Worm (Caenorhabditis elegans) whole organism, young adult: Measurements from ENCODE around the gene C33D3.5.

ENCODE experiments used
- B0019.2 ChIP-seq: fragments of 200-800 bp; sonication (Bioruptor generic); conservative IDR thresholded peaks from 2 replicates; pipeline ENCODE4 v1.3.6; 2022; ENCODE audit warnings: missing genetic modification reagents, missing genetic modification characterization, missing compliant biosample characterization
- B0261.1 ChIP-seq: sonication (generic microtip); optimal IDR thresholded peaks from 2 replicates; lab custom pipeline; 2016; ENCODE audit warnings: mild to moderate bottlenecking, missing genetic modification characterization, moderate library complexity, missing compliant biosample characterization
- F23B12.7 ChIP-seq: sonication (generic microtip); optimal IDR thresholded peaks from 2 replicates; lab custom pipeline; 2017; ENCODE audit warnings: missing genetic modification characterization, mild to moderate bottlenecking, missing compliant biosample characterization, antibody characterized with exemption, moderate library complexity; ENCODE audit not compliant: insufficient read depth
- F37B4.10 ChIP-seq: fragments of 200-800 bp; sonication (Bioruptor generic); IDR thresholded peaks from 2 replicates; pipeline ENCODE4 v1.3.6; 2022; ENCODE audit warnings: missing genetic modification characterization, missing compliant biosample characterization
- F39B2.1 ChIP-seq: fragments of 200-800 bp; sonication (Bioruptor generic); IDR thresholded peaks from 2 replicates; pipeline ENCODE4 v1.3.6; 2022; ENCODE audit warnings: missing genetic modification reagents, missing genetic modification characterization, missing compliant biosample characterization
- F52B5.7 ChIP-seq: sonication (generic microtip); optimal IDR thresholded peaks from 2 replicates; lab custom pipeline; 2016; ENCODE audit warnings: mild to moderate bottlenecking, missing genetic modification characterization, missing compliant biosample characterization
- F57A8.1 ChIP-seq: fragments of 200-800 bp; sonication (Bioruptor generic); optimal IDR thresholded peaks from 2 replicates; lab custom pipeline; 2018; ENCODE audit warnings: mild to moderate bottlenecking, missing genetic modification characterization, moderate library complexity, missing compliant biosample characterization
- T26A5.8 ChIP-seq: sonication (generic microtip); optimal IDR thresholded peaks from 2 replicates; lab custom pipeline; 2016; ENCODE audit warnings: missing genetic modification characterization, missing compliant biosample characterization
- Y53F4B.3 ChIP-seq: fragments of 200-800 bp; sonication (Bioruptor generic); IDR thresholded peaks from 2 replicates; pipeline ENCODE4 v1.3.6; 2022; ENCODE audit warnings: missing genetic modification reagents, missing genetic modification characterization, missing compliant biosample characterization
- Y67H2A.10 ChIP-seq: fragments of 200-800 bp; sonication (Bioruptor generic); conservative IDR thresholded peaks from 2 replicates; pipeline ENCODE4 v1.3.6; 2022; ENCODE audit warnings: missing genetic modification reagents, missing genetic modification characterization, missing compliant biosample characterization
- ama-1 ChIP-seq, 3 experiments: fragments of 150-350 bp in 1 of 3; sonication (generic microtip) in 2 of 3; optimal IDR thresholded peaks; 2 replicates each; lab custom pipeline; 2014 to 2018; ENCODE audit warnings: missing biosample characterization in 2 of 3, missing genetic modification characterization in 2 of 3, missing genetic modification reagents in 2 of 3
- atf-7 ChIP-seq: sonication (generic microtip); optimal IDR thresholded peaks from 2 replicates; lab custom pipeline; 2017; ENCODE audit warnings: mild to moderate bottlenecking, missing genetic modification characterization, missing compliant biosample characterization
- athp-1 ChIP-seq: sonication (generic microtip); optimal IDR thresholded peaks from 2 replicates; lab custom pipeline; 2017; ENCODE audit warnings: mild to moderate bottlenecking, missing genetic modification characterization, missing compliant biosample characterization
- attf-3 ChIP-seq: fragments of 200-800 bp; sonication (Bioruptor generic); conservative IDR thresholded peaks from 2 replicates; pipeline ENCODE4 v1.3.6; 2022; ENCODE audit warnings: missing genetic modification reagents, missing genetic modification characterization, missing compliant biosample characterization
- cebp-2 ChIP-seq: fragments of 200-800 bp; sonication (Bioruptor generic); IDR thresholded peaks from 2 replicates; pipeline ENCODE4 v1.3.6; 2022; ENCODE audit warnings: missing genetic modification characterization, missing compliant biosample characterization
- ceh-91 ChIP-seq: fragments of 200-800 bp; sonication (Bioruptor generic); IDR thresholded peaks from 2 replicates; pipeline ENCODE4 v1.3.6; 2022; ENCODE audit warnings: missing genetic modification reagents, missing genetic modification characterization, missing compliant biosample characterization
- dpff-1 ChIP-seq: sonication (generic microtip); optimal IDR thresholded peaks from 2 replicates; lab custom pipeline; 2017; ENCODE audit warnings: mild to moderate bottlenecking, missing genetic modification characterization, missing compliant biosample characterization
- egrh-3 ChIP-seq: fragments of 200-800 bp; sonication (Bioruptor generic); IDR thresholded peaks from 2 replicates; pipeline ENCODE4 v1.3.6; 2022; ENCODE audit warnings: missing genetic modification reagents, missing genetic modification characterization, missing compliant biosample characterization
- him-1 ChIP-seq: sonication (generic microtip); optimal IDR thresholded peaks from 2 replicates; lab custom pipeline; 2016; ENCODE audit warnings: missing genotype, missing genetic modification reagents, missing genetic modification characterization, missing compliant biosample characterization
- hlh-26 ChIP-seq: fragments of 200-800 bp; sonication (Bioruptor generic); conservative IDR thresholded peaks from 2 replicates; pipeline ENCODE4 v1.3.6; 2022; ENCODE audit warnings: missing genetic modification reagents, missing genetic modification characterization, missing compliant biosample characterization
- lag-1 ChIP-seq: fragments of 200-800 bp; sonication (Bioruptor generic); IDR thresholded peaks from 2 replicates; pipeline ENCODE4 v1.3.6; 2022; ENCODE audit warnings: missing genetic modification reagents, missing genetic modification characterization, missing compliant biosample characterization
- lin-54 ChIP-seq: fragments of 200-800 bp; sonication (Bioruptor generic); optimal IDR thresholded peaks from 2 replicates; lab custom pipeline; 2018; ENCODE audit warnings: mild to moderate bottlenecking, missing genetic modification characterization, missing compliant biosample characterization
- madf-8 ChIP-seq: fragments of 200-800 bp; sonication (Bioruptor generic); conservative IDR thresholded peaks from 2 replicates; pipeline ENCODE4 v1.3.6; 2022; ENCODE audit warnings: missing genetic modification reagents, missing genetic modification characterization, missing compliant biosample characterization
- mcd-1 ChIP-seq: fragments of 200-800 bp; sonication (Bioruptor generic); IDR thresholded peaks from 2 replicates; pipeline ENCODE4 v1.3.6; 2022; ENCODE audit warnings: missing genetic modification reagents, missing genetic modification characterization, missing compliant biosample characterization
- mel-28 ChIP-seq: sonication (generic microtip); optimal IDR thresholded peaks from 2 replicates; lab custom pipeline; 2016; ENCODE audit warnings: borderline replicate concordance, mild to moderate bottlenecking, missing genetic modification characterization, missing compliant biosample characterization
- mxl-1 ChIP-seq: sonication (generic microtip); optimal IDR thresholded peaks from 2 replicates; lab custom pipeline; 2016; ENCODE audit warnings: missing genetic modification characterization, missing compliant biosample characterization
- nfya-1 ChIP-seq: sonication (generic microtip); optimal IDR thresholded peaks from 2 replicates; lab custom pipeline; 2017; ENCODE audit warnings: antibody characterized with exemption, missing compliant biosample characterization, missing genetic modification characterization, borderline replicate concordance; ENCODE audit not compliant: insufficient read depth
- nhr-27 ChIP-seq: fragments of 200-800 bp; sonication (Bioruptor generic); optimal IDR thresholded peaks from 2 replicates; lab custom pipeline; 2018; ENCODE audit warnings: mild to moderate bottlenecking, missing genetic modification characterization, moderate library complexity, missing compliant biosample characterization
- nhr-80 ChIP-seq: sonication (generic microtip); optimal IDR thresholded peaks from 2 replicates; lab custom pipeline; 2016; ENCODE audit warnings: missing genetic modification characterization, missing compliant biosample characterization
- pbrm-1 ChIP-seq: fragments of 200-800 bp; sonication (Bioruptor generic); IDR thresholded peaks from 2 replicates; pipeline ENCODE4 v1.3.6; 2022; ENCODE audit warnings: missing genetic modification reagents, missing genetic modification characterization, missing compliant biosample characterization
- pha-4 ChIP-seq: fragments of 150-350 bp; sonication (generic microtip); optimal IDR thresholded peaks from 2 replicates; lab custom pipeline; 2014; ENCODE audit warnings: missing biosample characterization, missing genetic modification reagents, missing genetic modification characterization
- sdz-38 ChIP-seq: sonication (generic microtip); optimal IDR thresholded peaks from 2 replicates; lab custom pipeline; 2016; ENCODE audit warnings: missing genotype, missing genetic modification characterization, missing compliant biosample characterization
- sptf-2 ChIP-seq: fragments of 200-800 bp; sonication (Bioruptor generic); optimal IDR thresholded peaks from 2 replicates; lab custom pipeline; 2018; ENCODE audit warnings: mild to moderate bottlenecking, missing genetic modification characterization, missing compliant biosample characterization
- tbp1 ChIP-seq: fragments of 200-800 bp; sonication (Bioruptor generic); optimal IDR thresholded peaks from 2 replicates; lab custom pipeline; 2018; ENCODE audit warnings: mild to moderate bottlenecking, missing genetic modification characterization, missing compliant biosample characterization
- ztf-22 ChIP-seq: fragments of 200-800 bp; sonication (Bioruptor generic); optimal IDR thresholded peaks from 2 replicates; lab custom pipeline; 2018; ENCODE audit warnings: mild to moderate bottlenecking, missing genetic modification characterization, moderate library complexity, missing compliant biosample characterization
- ztf-26 ChIP-seq: sonication (generic microtip); optimal IDR thresholded peaks from 2 replicates; lab custom pipeline; 2017; ENCODE audit warnings: missing genetic modification characterization, missing compliant biosample characterization

The C33D3.5 gene

ce11 chrX:10533447-10533846, 42.3 kb downstream of the C33D3.5 start, which contains the start of gene glo-3:
TSS of gene glo-3 (plus strand) at chrX:10533699.
- TF ChIP-seq sptf-2 (GFP tag; lab: Kevin White, UChicago) (no peak), nhr-80 (tag; lab: Kevin White, UChicago) (peak; percentile 47)

DNA sequence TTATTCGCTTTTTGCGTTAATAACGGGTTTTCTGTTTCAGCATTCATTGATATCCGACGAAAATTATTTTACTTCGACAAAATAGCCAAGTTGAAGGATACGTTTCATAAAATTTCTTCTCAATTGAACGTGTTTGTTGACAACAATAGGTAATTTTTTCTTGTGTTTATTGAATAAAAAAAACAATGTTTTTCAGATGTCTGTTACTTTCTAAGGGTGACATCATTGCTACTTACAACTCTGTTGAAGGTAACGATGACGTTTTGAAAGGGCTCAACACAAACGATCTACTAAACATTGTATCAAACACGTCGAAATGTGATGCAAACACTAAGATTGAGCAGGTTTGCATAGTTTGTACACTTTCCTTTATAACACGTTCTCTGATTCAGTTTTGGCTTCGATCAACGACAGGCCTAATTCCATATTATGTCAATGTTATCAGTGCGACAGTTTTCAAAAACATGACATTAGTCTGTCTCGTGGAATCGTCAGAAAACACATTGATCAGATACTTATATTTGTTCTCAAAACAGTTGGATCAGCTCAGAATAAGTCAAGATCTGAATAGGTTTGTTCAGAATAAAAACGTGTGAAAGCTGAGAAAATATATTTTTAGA, 43.6 kb downstream of the C33D3.5 start:
- TF ChIP-seq nhr-80 (tag; lab: Kevin White, UChicago) (peak; percentile 62), pbrm-1 (no peak)

ce11 chrX:10541789-10542188, 50.6 kb downstream of the C33D3.5 start:
- TF ChIP-seq atf-7 (tag; lab: Kevin White, UChicago) (no peak), him-1 (tag; lab: Kevin White, UChicago) (no peak), pha-4 (tag; lab: Kevin White, UChicago) (no peak), ztf-22 (GFP tag; lab: Kevin White, UChicago) (no peak), B0019.2 (GFP tag; lab: Robert Waterston, UW) (no peak), Y67H2A.10 (no peak), hlh-26 (GFP tag; lab: Robert Waterston, UW) (no peak), Y53F4B.3 (no peak), mel-28 (no peak), F52B5.7 (tag; lab: Kevin White, UChicago) (no peak), F23B12.7 (tag; lab: Kevin White, UChicago) (no peak), sptf-2 (GFP tag; lab: Kevin White, UChicago) (no peak), nhr-27 (tag; lab: Kevin White, UChicago) (no peak), dpff-1 (tag; lab: Kevin White, UChicago) (no peak), attf-3 (no peak), mxl-1 (tag; lab: Kevin White, UChicago) (no peak), ceh-91 (GFP tag; lab: Robert Waterston, UW) (no peak), sdz-38 (tag; lab: Kevin White, UChicago) (no peak)

- TF ChIP-seq mel-28: no peak
- no peak for TF ChIP-seq tbp1 (GFP tag; lab: Kevin White, UChicago)
- TF ChIP-seq egrh-3 (GFP tag; lab: Robert Waterston, UW): no peak
- no peak for TF ChIP-seq B0261.1 (tag; lab: Kevin White, UChicago)
- no peak for TF ChIP-seq ztf-26 (tag; lab: Kevin White, UChicago)
- TF ChIP-seq cebp-2: no peak
- no peak for TF ChIP-seq lag-1 (GFP tag; lab: Robert Waterston, UW)
- TF ChIP-seq ama-1 (optimal IDR thresholded peaks at IDR 0.05; lab: Kevin White, UChicago): no peak
- no peak for TF ChIP-seq ama-1 (GFP tag; optimal IDR thresholded peaks at IDR 0.05; lab: Kevin White, UChicago)
- no peak for TF ChIP-seq hlh-26 (GFP tag; lab: Robert Waterston, UW)
These were observed 51.3 kb downstream of the C33D3.5 start, which contains the start of the genes F59F5.3 and F59F5.4 for ce11 chrX:10542313-10543048. TSS of gene F59F5.3 (minus strand) at chrX:10542413. TSS of gene F59F5.4 (plus strand) at chrX:10542998.

DNA sequence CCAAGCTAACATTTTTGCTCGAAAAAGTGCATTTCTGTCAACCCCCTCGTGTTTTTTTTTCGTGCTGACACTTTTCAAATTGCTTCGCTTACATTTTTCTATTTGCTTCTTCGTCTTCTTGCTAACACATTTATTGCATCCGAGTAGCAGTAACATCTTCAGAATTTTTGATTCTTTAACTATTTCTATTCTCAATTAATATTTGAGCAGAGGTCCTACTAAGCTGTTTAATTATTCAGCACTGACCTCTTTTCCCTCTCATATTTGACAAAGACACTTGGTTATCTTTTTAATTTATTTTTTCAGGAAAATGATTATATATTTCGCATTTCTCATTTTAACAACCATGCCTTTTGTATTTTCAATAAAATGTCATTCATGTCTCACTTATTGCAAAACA, 54.6 kb downstream of the C33D3.5 start, which contains the start of gene F59F5.5:
F59F5.5 (plus strand) TSS at position 301 of the 400 bp plus-strand sequence.
- TF ChIP-seq athp-1 (tag; lab: Kevin White, UChicago) (no peak), madf-8 (GFP tag; lab: Robert Waterston, UW) (no peak), nfya-1 (tag; lab: Kevin White, UChicago) (no peak), hlh-26 (GFP tag; lab: Robert Waterston, UW) (no peak), T26A5.8 (tag; lab: Kevin White, UChicago) (no peak), F57A8.1 (no peak), mcd-1 (GFP tag; lab: Robert Waterston, UW) (no peak), F39B2.1 (no peak), F37B4.10 (GFP tag; lab: Robert Waterston, UW) (no peak), ztf-22 (GFP tag; lab: Kevin White, UChicago) (no peak), lin-54 (no peak)
